Fruit fly (Drosophila melanogaster) whole organism, embryonic: ENCODE data around the gene CG1161.

Source experiments
- Atf3 ChIP-seq: fragments of 200-800 bp; sonication (Bioruptor generic); optimal IDR thresholded peaks from 3 replicates; lab custom pipeline; 2016; ENCODE audit warnings: missing biosample characterization, missing genetic modification characterization
- CG10321 ChIP-seq: fragments of 200-800 bp; sonication (Bioruptor generic); IDR thresholded peaks from 2 replicates; pipeline ENCODE4 v1.3.6; 2022; ENCODE audit warnings: missing biosample characterization, missing genetic modification characterization
- CG10431 ChIP-seq: fragments of 200-800 bp; sonication (Bioruptor generic); optimal IDR thresholded peaks from 3 replicates; lab custom pipeline; 2018; ENCODE audit warnings: missing biosample characterization, mild to moderate bottlenecking, missing genetic modification characterization
- CG10959 ChIP-seq: fragments of 200-800 bp; sonication (Bioruptor generic); IDR thresholded peaks from 2 replicates; pipeline ENCODE4 v1.3.6; 2022; ENCODE audit warnings: missing biosample characterization, missing genetic modification characterization
- CG11093 ChIP-seq: fragments of 200-800 bp; sonication (Bioruptor generic); IDR thresholded peaks from 3 replicates; pipeline ENCODE4 v1.3.6; 2022; ENCODE audit warnings: missing biosample characterization, missing genetic modification characterization
- CG12391 ChIP-seq: fragments of 200-800 bp; sonication (Bioruptor generic); optimal IDR thresholded peaks from 3 replicates; lab custom pipeline; 2018; ENCODE audit warnings: missing biosample characterization, mild to moderate bottlenecking, missing genetic modification characterization, moderate library complexity
- CG12659 ChIP-seq: fragments of 200-800 bp; sonication (Bioruptor generic); optimal IDR thresholded peaks from 3 replicates; lab custom pipeline; 2017; ENCODE audit warnings: mild to moderate bottlenecking, missing biosample characterization, missing genetic modification reagents, missing genetic modification characterization
- CG14014 ChIP-seq: fragments of 200-800 bp; sonication (Bioruptor generic); IDR thresholded peaks from 2 replicates; pipeline ENCODE4 v1.3.6; 2022; ENCODE audit warnings: missing biosample characterization, missing genetic modification characterization
- CG15011 ChIP-seq: fragments of 200-800 bp; sonication (Bioruptor generic); optimal IDR thresholded peaks from 3 replicates; lab custom pipeline; 2018; ENCODE audit warnings: missing biosample characterization, mild to moderate bottlenecking, missing genetic modification characterization
- CG16779 ChIP-seq: fragments of 200-800 bp; sonication (Bioruptor generic); IDR thresholded peaks from 2 replicates; pipeline ENCODE4 v1.3.6; 2022; ENCODE audit warnings: missing biosample characterization, missing genetic modification characterization
- CG17568 ChIP-seq: fragments of 200-800 bp; sonication (Bioruptor generic); optimal IDR thresholded peaks from 2 replicates; lab custom pipeline; 2018; ENCODE audit warnings: missing biosample characterization, mild to moderate bottlenecking, missing genetic modification characterization, moderate library complexity
- CG18011 ChIP-seq: fragments of 200-800 bp; sonication (Bioruptor generic); optimal IDR thresholded peaks from 2 replicates; lab custom pipeline; 2017; ENCODE audit warnings: missing biosample characterization, missing genetic modification characterization, mild to moderate bottlenecking, moderate library complexity, missing genotype
- CG1832 ChIP-seq: fragments of 200-800 bp; sonication (Bioruptor generic); optimal IDR thresholded peaks from 2 replicates; lab custom pipeline; 2017; ENCODE audit warnings: missing biosample characterization, mild to moderate bottlenecking, missing genetic modification characterization, inconsistent platforms
- CG18599 ChIP-seq: fragments of 200-800 bp; sonication (Bioruptor generic); optimal IDR thresholded peaks from 3 replicates; lab custom pipeline; 2017; ENCODE audit warnings: missing biosample characterization, missing genetic modification characterization, mild to moderate bottlenecking, moderate library complexity, missing genetic modification reagents
- CG2120 ChIP-seq: fragments of 200-800 bp; sonication (Bioruptor generic); optimal IDR thresholded peaks from 3 replicates; lab custom pipeline; 2016; ENCODE audit warnings: missing biosample characterization, missing genetic modification characterization
- CG2199 ChIP-seq: fragments of 200-800 bp; sonication (Bioruptor generic); IDR thresholded peaks from 3 replicates; pipeline ENCODE4 v1.3.6; 2022; ENCODE audit warnings: missing biosample characterization, missing genetic modification characterization
- CG31224 ChIP-seq: fragments of 200-800 bp; sonication (Bioruptor generic); IDR thresholded peaks from 2 replicates; pipeline ENCODE4 v1.3.6; 2022; ENCODE audit warnings: missing biosample characterization, missing genetic modification characterization
- CG31441 ChIP-seq: fragments of 200-800 bp; sonication (Bioruptor generic); IDR thresholded peaks from 2 replicates; pipeline ENCODE4 v1.3.6; 2022; ENCODE audit warnings: missing biosample characterization, missing genetic modification characterization
- CG4820 ChIP-seq: fragments of 200-800 bp; sonication (Bioruptor generic); optimal IDR thresholded peaks from 3 replicates; lab custom pipeline; 2016; ENCODE audit warnings: missing biosample characterization, missing genetic modification characterization
- CG4854 ChIP-seq: fragments of 200-800 bp; sonication (Bioruptor generic); optimal IDR thresholded peaks from 2 replicates; lab custom pipeline; 2016; ENCODE audit warnings: missing biosample characterization, missing genetic modification characterization, inconsistent platforms
- CG5245 ChIP-seq: fragments of 200-800 bp; sonication (Bioruptor generic); optimal IDR thresholded peaks from 3 replicates; lab custom pipeline; 2016; ENCODE audit warnings: missing biosample characterization, missing genetic modification characterization
- CG6175 ChIP-seq: fragments of 200-800 bp; sonication (Bioruptor generic); IDR thresholded peaks from 3 replicates; pipeline ENCODE4 v1.3.6; 2022; ENCODE audit warnings: missing biosample characterization, missing genetic modification characterization
- CG7271 ChIP-seq: fragments of 200-800 bp; sonication (Bioruptor generic); optimal IDR thresholded peaks from 2 replicates; lab custom pipeline; 2018; ENCODE audit warnings: missing biosample characterization, mild to moderate bottlenecking, missing genetic modification characterization, moderate library complexity
- CG7839 ChIP-seq: fragments of 200-800 bp; sonication (Bioruptor generic); optimal IDR thresholded peaks from 3 replicates; lab custom pipeline; 2018; ENCODE audit warnings: missing biosample characterization, mild to moderate bottlenecking, missing genetic modification characterization, moderate library complexity
- CG8290 ChIP-seq, 3 experiments: fragments of 200-800 bp; sonication (Bioruptor generic); optimal IDR thresholded peaks; 2 replicates each; lab custom pipeline; 2016 to 2019; ENCODE audit warnings: missing biosample characterization in 3 of 3, missing genetic modification characterization in 3 of 3, mild to moderate bottlenecking in 2 of 3, moderate library complexity in 1 of 3
- D19B ChIP-seq: fragments of 200-800 bp; sonication (Bioruptor generic); optimal IDR thresholded peaks from 2 replicates; lab custom pipeline; 2017; ENCODE audit warnings: missing biosample characterization, mild to moderate bottlenecking, missing genetic modification characterization
- Dbx ChIP-seq: fragments of 200-800 bp; sonication (Bioruptor generic); IDR thresholded peaks from 3 replicates; pipeline ENCODE4 v1.3.6; 2022; ENCODE audit warnings: missing biosample characterization, missing genetic modification characterization
- Opbp ChIP-seq: fragments of 200-800 bp; sonication (Bioruptor generic); IDR thresholded peaks from 3 replicates; pipeline ENCODE4 v1.3.6; 2022; ENCODE audit warnings: missing biosample characterization, missing genetic modification characterization; ENCODE audit not compliant: partially characterized antibody
- Sry-δ ChIP-seq: fragments of 200-800 bp; sonication (Bioruptor generic); optimal IDR thresholded peaks from 2 replicates; lab custom pipeline; 2016; ENCODE audit warnings: missing biosample characterization, missing genetic modification characterization
- Stat92E ChIP-seq, 3 experiments: fragments of >200 bp in 2 of 3; fragments of 200-800 bp in 1 of 3; sonication (Bioruptor generic) in 1 of 3; optimal IDR thresholded peaks; 2 replicates each; lab custom pipeline; 2017 to 2019; ENCODE audit warnings: missing biosample characterization in 3 of 3, missing genetic modification characterization in 3 of 3, mild to moderate bottlenecking in 1 of 3, moderate library complexity in 1 of 3
- TFAM ChIP-seq: fragments of 200-800 bp; sonication (Bioruptor generic); optimal IDR thresholded peaks from 2 replicates; lab custom pipeline; 2017; ENCODE audit warnings: missing biosample characterization, missing genetic modification characterization, inconsistent platforms
- Xrp1 ChIP-seq: fragments of 200-800 bp; sonication (Bioruptor generic); IDR thresholded peaks from 2 replicates; pipeline ENCODE4 v1.3.6; 2022; ENCODE audit warnings: missing biosample characterization, missing genetic modification characterization
- ab ChIP-seq: fragments of 200-800 bp; sonication (Bioruptor generic); optimal IDR thresholded peaks from 2 replicates; lab custom pipeline; 2016; ENCODE audit warnings: missing biosample characterization, missing genetic modification characterization
- abd-A ChIP-seq: fragments of 200-800 bp; sonication (Bioruptor generic); optimal IDR thresholded peaks from 3 replicates; lab custom pipeline; 2019; ENCODE audit warnings: missing biosample characterization, mild to moderate bottlenecking, missing genetic modification characterization, moderate library complexity
- ap ChIP-seq: fragments of 200-800 bp; sonication (Bioruptor generic); IDR thresholded peaks from 2 replicates; pipeline ENCODE4 v1.3.6; 2022; ENCODE audit warnings: missing biosample characterization, missing genetic modification characterization
- bowl ChIP-seq: fragments of 200-800 bp; sonication (Bioruptor generic); IDR thresholded peaks from 2 replicates; pipeline ENCODE4 v1.3.6; 2022; ENCODE audit warnings: missing biosample characterization, missing genetic modification characterization
- chm ChIP-seq: fragments of 200-800 bp; sonication (Bioruptor generic); IDR thresholded peaks from 2 replicates; pipeline ENCODE4 v1.3.6; 2022; ENCODE audit warnings: missing biosample characterization, missing genetic modification characterization
- crol ChIP-seq: fragments of 200-800 bp; sonication (Bioruptor generic); IDR thresholded peaks from 2 replicates; pipeline ENCODE4 v1.3.6; 2022; ENCODE audit warnings: missing biosample characterization, missing genetic modification characterization
- danr ChIP-seq: fragments of 200-800 bp; sonication (Bioruptor generic); IDR thresholded peaks from 2 replicates; pipeline ENCODE4 v1.3.6; 2022; ENCODE audit warnings: missing biosample characterization, missing genetic modification characterization
- dimm ChIP-seq: fragments of 200-800 bp; sonication (Bioruptor generic); IDR thresholded peaks from 2 replicates; pipeline ENCODE4 v1.3.6; 2022; ENCODE audit warnings: missing biosample characterization, missing genetic modification characterization
- dpn ChIP-seq, 2 experiments: fragments of 200-800 bp; sonication (Bioruptor generic); optimal IDR thresholded peaks; 3 replicates each; lab custom pipeline; 2016; ENCODE audit warnings: missing biosample characterization in 2 of 2, missing genetic modification characterization in 2 of 2
- dysf ChIP-seq: fragments of 200-800 bp; sonication (Bioruptor generic); IDR thresholded peaks from 3 replicates; pipeline ENCODE4 v1.3.6; 2022; ENCODE audit warnings: missing biosample characterization, missing genetic modification characterization
- ham ChIP-seq: fragments of 200-800 bp; sonication (Bioruptor generic); IDR thresholded peaks from 2 replicates; pipeline ENCODE4 v1.3.6; 2022; ENCODE audit warnings: missing biosample characterization, missing genetic modification characterization
- lmd ChIP-seq: fragments of 200-800 bp; sonication (Bioruptor generic); IDR thresholded peaks from 2 replicates; pipeline ENCODE4 v1.3.6; 2022; ENCODE audit warnings: missing biosample characterization, missing genetic modification characterization
- nmo ChIP-seq: fragments of 200-800 bp; sonication (Bioruptor generic); optimal IDR thresholded peaks from 2 replicates; lab custom pipeline; 2018; ENCODE audit warnings: missing biosample characterization, mild to moderate bottlenecking, missing genetic modification characterization, moderate library complexity
- onecut ChIP-seq: fragments of 200-800 bp; sonication (Bioruptor generic); IDR thresholded peaks from 2 replicates; pipeline ENCODE4 v1.3.6; 2022; ENCODE audit warnings: missing biosample characterization, missing genetic modification characterization
- sima ChIP-seq: fragments of 200-800 bp; sonication (Bioruptor generic); optimal IDR thresholded peaks from 2 replicates; lab custom pipeline; 2016; ENCODE audit warnings: missing biosample characterization, missing genetic modification characterization
- slp2 ChIP-seq: fragments of 200-800 bp; sonication (Bioruptor generic); optimal IDR thresholded peaks from 2 replicates; lab custom pipeline; 2016; ENCODE audit warnings: missing biosample characterization, missing genetic modification characterization
- stc ChIP-seq: fragments of 200-800 bp; sonication (Bioruptor generic); IDR thresholded peaks from 2 replicates; pipeline ENCODE4 v1.3.6; 2022; ENCODE audit warnings: missing biosample characterization, missing genetic modification characterization
- stwl ChIP-seq: fragments of 200-800 bp; sonication (Bioruptor generic); optimal IDR thresholded peaks from 3 replicates; lab custom pipeline; 2018; ENCODE audit warnings: missing biosample characterization, mild to moderate bottlenecking, missing genetic modification characterization, moderate library complexity
- zen ChIP-seq: fragments of 200-800 bp; sonication (Bioruptor generic); optimal IDR thresholded peaks from 3 replicates; lab custom pipeline; 2018; ENCODE audit warnings: missing biosample characterization, mild to moderate bottlenecking, missing genetic modification characterization, moderate library complexity

CG1161 gene

dm6 chr3R:5393742-5394391 lies 39.0 kb downstream of the CG1161 start, which contains the start of gene CG1172 (continued):
- peak; percentile 46 for TF ChIP-seq CG7271 (tag; lab: Kevin White, UChicago)
- no peak for TF ChIP-seq bowl (GFP tag; lab: Robert Waterston, UW)
- no peak for TF ChIP-seq CG12391 (tag; lab: Kevin White, UChicago)
- no peak for TF ChIP-seq CG18599
- TF ChIP-seq CG10321 = no peak
- TF ChIP-seq Opbp (GFP tag; lab: Robert Waterston, UW) = peak; percentile 78
- no peak for TF ChIP-seq dysf (GFP tag; lab: Robert Waterston, UW)
- no peak for TF ChIP-seq CG4854 (GFP tag; lab: Kevin White, UChicago)
- TF ChIP-seq lmd (GFP tag; lab: Robert Waterston, UW) = no peak
- TF ChIP-seq nmo (GFP tag; lab: Kevin White, UChicago) = peak; percentile 49
- no peak for TF ChIP-seq crol (GFP tag; lab: Robert Waterston, UW)
- peak; percentile 27 for TF ChIP-seq CG10431 (GFP tag; lab: Kevin White, UChicago)
- TF ChIP-seq CG31441 = no peak; the same call in 1 of the 2 replicates
- no peak for TF ChIP-seq CG8290 (GFP tag; optimal IDR thresholded peaks at IDR 0.05; lab: Kevin White, UChicago)
- TF ChIP-seq CG8290 (tag; optimal IDR thresholded peaks at IDR 0.05; lab: Kevin White, UChicago) = no peak
- TF ChIP-seq D19B (GFP tag; lab: Kevin White, UChicago) = no peak
- no peak for TF ChIP-seq CG16779 (GFP tag; lab: Robert Waterston, UW)
- no peak for TF ChIP-seq CG18011 (GFP tag; lab: Kevin White, UChicago)
- TF ChIP-seq CG12659 = peak; percentile 76
- TF ChIP-seq danr (GFP tag; lab: Robert Waterston, UW) = no peak
- no peak for TF ChIP-seq CG4820 (GFP tag; lab: Kevin White, UChicago)
- no peak for TF ChIP-seq CG2199 (GFP tag; lab: Robert Waterston, UW)
- TF ChIP-seq stc (GFP tag; lab: Robert Waterston, UW) = no peak
- TF ChIP-seq CG7839 (tag; lab: Kevin White, UChicago) = no peak
- no peak for TF ChIP-seq TFAM (GFP tag; lab: Kevin White, UChicago)
- no peak for TF ChIP-seq ham (GFP tag; lab: Robert Waterston, UW)
- TF ChIP-seq onecut (GFP tag; lab: Robert Waterston, UW) = no peak
- no peak for TF ChIP-seq CG14014 (GFP tag; lab: Robert Waterston, UW)
- peak; percentile 70 for TF ChIP-seq Sry-δ
- no peak for TF ChIP-seq Dbx (GFP tag; lab: Robert Waterston, UW)
- TF ChIP-seq CG31224 (GFP tag; lab: Robert Waterston, UW) = no peak
- TF ChIP-seq CG2120 (GFP tag; lab: Kevin White, UChicago) = no peak
- no peak for TF ChIP-seq CG17568 (GFP tag; lab: Kevin White, UChicago)
- TF ChIP-seq CG6175 (GFP tag; lab: Robert Waterston, UW) = no peak
- no peak for TF ChIP-seq CG10959 (GFP tag; lab: Robert Waterston, UW)
- TF ChIP-seq stwl (tag; lab: Kevin White, UChicago) = peak; percentile 96
- no peak for TF ChIP-seq Atf3 (GFP tag; lab: Kevin White, UChicago)
- TF ChIP-seq Stat92E (GFP tag; optimal IDR thresholded peaks at IDR 0.05; lab: Kevin White, UChicago) = peak in 1 of 3 experiments; percentile 43
- TF ChIP-seq slp2 (GFP tag; lab: Kevin White, UChicago) = no peak
- no peak for TF ChIP-seq CG1832
- TF ChIP-seq ap = no peak
- no peak for TF ChIP-seq sima (GFP tag; lab: Kevin White, UChicago)
- no peak for TF ChIP-seq chm
- no peak for TF ChIP-seq Xrp1 (GFP tag; lab: Robert Waterston, UW)
- TF ChIP-seq CG5245 (GFP tag; lab: Kevin White, UChicago) = no peak
- TF ChIP-seq ab (GFP tag; lab: Kevin White, UChicago) = no peak
- TF ChIP-seq dimm (GFP tag; lab: Robert Waterston, UW) = no peak
- peak; percentile 44 for TF ChIP-seq zen
- TF ChIP-seq dpn (GFP tag; optimal IDR thresholded peaks at IDR 0.05; lab: Kevin White, UChicago) = peak in 1 of 2 experiments; percentile 3
- no peak for TF ChIP-seq CG11093 (GFP tag; lab: Robert Waterston, UW)
- no peak for TF ChIP-seq CG15011 (GFP tag; lab: Kevin White, UChicago)
- no peak for TF ChIP-seq abd-A (tag; lab: Kevin White, UChicago)
